Worm (Caenorhabditis elegans) whole organism, early embryonic: Measurements from ENCODE around the gene tbc-10.

Source experiments
- F13C5.2 ChIP-seq: sonication (generic microtip); optimal IDR thresholded peaks from 2 replicates; lab custom pipeline; 2017; ENCODE audit warnings: mild to moderate bottlenecking, missing genetic modification characterization, inconsistent platforms, missing compliant biosample characterization
- aly-1 ChIP-seq: sonication (generic microtip); optimal IDR thresholded peaks from 2 replicates; lab custom pipeline; 2016; ENCODE audit warnings: missing genetic modification characterization, missing compliant biosample characterization
- ama-1 ChIP-seq: fragments of 150-350 bp; optimal IDR thresholded peaks from 2 replicates; lab custom pipeline; 2014
- hnd-1 ChIP-seq: sonication (generic microtip); optimal IDR thresholded peaks from 2 replicates; lab custom pipeline; 2016; ENCODE audit warnings: missing genetic modification characterization, missing compliant biosample characterization
- scrt-1 ChIP-seq: fragments of 200-800 bp; sonication (Bioruptor generic); IDR thresholded peaks from 2 replicates; pipeline ENCODE4 v1.3.6; 2022; ENCODE audit warnings: missing genetic modification characterization, missing compliant biosample characterization
- tbx-11 ChIP-seq: fragments of 200-800 bp; sonication (Bioruptor generic); IDR thresholded peaks from 2 replicates; pipeline ENCODE4 v1.3.6; 2022; ENCODE audit warnings: missing genetic modification characterization, missing compliant biosample characterization
- tra-4 ChIP-seq: sonication (generic microtip); optimal IDR thresholded peaks from 2 replicates; lab custom pipeline; 2017; ENCODE audit warnings: missing genetic modification characterization, missing compliant biosample characterization

DNA sequence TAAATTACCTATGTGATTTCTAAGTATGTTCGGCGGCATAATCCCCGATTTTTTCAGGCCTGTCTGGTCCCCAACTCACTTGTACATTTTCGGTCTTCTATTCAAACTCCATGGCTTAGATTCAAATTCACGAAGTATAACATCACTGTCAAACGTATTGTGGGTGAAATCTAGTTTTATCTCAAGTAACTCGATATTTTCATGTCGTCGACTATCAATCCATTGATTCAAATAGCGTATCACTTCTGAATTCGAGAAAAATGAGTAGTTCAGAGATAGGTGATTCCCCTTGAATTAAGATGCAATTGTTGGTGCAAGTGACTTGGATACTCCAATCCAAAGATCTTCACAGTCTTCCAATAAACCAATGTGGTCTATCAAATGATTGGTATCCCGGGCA is 18.4 kb upstream of the tbc-10 start:
- no peak for TF ChIP-seq hnd-1
- no peak for TF ChIP-seq tbx-11 (GFP tag; lab: Robert Waterston, UW)
- no peak for TF ChIP-seq ama-1 (lab: Kevin White, UChicago)
- TF ChIP-seq aly-1 = no peak
- no peak for TF ChIP-seq scrt-1 (GFP tag; lab: Robert Waterston, UW)
- no peak for TF ChIP-seq tra-4 (tag; lab: Kevin White, UChicago)
- TF ChIP-seq F13C5.2 (tag; lab: Kevin White, UChicago) = no peak
